Worm (Caenorhabditis elegans): Measurements from ENCODE around the gene rpt-4.
A peak's percentile ranks its signal among the peaks of the same experiment; 100 is the strongest.

Gene rpt-4

ce11 chrII:4793-5192 lies 41.2 kb downstream of the rpt-4 start:
- no peak for TF ChIP-seq nhr-21 (tag; optimal IDR thresholded peaks at IDR 0.05)
- no peak for TF ChIP-seq lin-39 (tag; optimal IDR thresholded peaks at IDR 0.05)
- TF ChIP-seq C34F6.9 (tag; optimal IDR thresholded peaks at IDR 0.05) = no peak
- TF ChIP-seq lin-13 (GFP tag; optimal IDR thresholded peaks at IDR 0.05) = no peak
- no peak for TF ChIP-seq nhr-129 (tag; optimal IDR thresholded peaks at IDR 0.05)
- no peak for TF ChIP-seq alr-1 (tag; optimal IDR thresholded peaks at IDR 0.05)
- TF ChIP-seq ztf-4 (tag; optimal IDR thresholded peaks at IDR 0.05) = no peak
- TF ChIP-seq crh-2 (tag; optimal IDR thresholded peaks at IDR 0.05) = no peak
- TF ChIP-seq aly-2 (tag; optimal IDR thresholded peaks at IDR 0.05) = no peak
- no peak for TF ChIP-seq gmeb-1 (tag; optimal IDR thresholded peaks at IDR 0.05)
- no peak for TF ChIP-seq unc-62 (GFP tag; optimal IDR thresholded peaks at IDR 0.05)
- no peak for TF ChIP-seq blmp-1 (tag; optimal IDR thresholded peaks at IDR 0.05; ENCODE audit: insufficient read depth)
- TF ChIP-seq ZK546.5 (tag; optimal IDR thresholded peaks at IDR 0.05) = no peak
- TF ChIP-seq nhr-237 (tag; optimal IDR thresholded peaks at IDR 0.05) = no peak

- peak; percentile 43 for TF ChIP-seq unc-55 (GFP tag; optimal IDR thresholded peaks at IDR 0.05)
- no peak for TF ChIP-seq ama-1 (optimal IDR thresholded peaks at IDR 0.05)
- TF ChIP-seq C34F6.9 (tag; optimal IDR thresholded peaks at IDR 0.05) = no peak
- TF ChIP-seq nhr-6 (tag; optimal IDR thresholded peaks at IDR 0.05) = peak; percentile 95
Measured at ce11 chrII:1334-1898, 44.6 kb downstream of the rpt-4 start, which contains the start of gene 2L52.1. 2L52.1 (plus strand) TSS chrII:1848.

DNA sequence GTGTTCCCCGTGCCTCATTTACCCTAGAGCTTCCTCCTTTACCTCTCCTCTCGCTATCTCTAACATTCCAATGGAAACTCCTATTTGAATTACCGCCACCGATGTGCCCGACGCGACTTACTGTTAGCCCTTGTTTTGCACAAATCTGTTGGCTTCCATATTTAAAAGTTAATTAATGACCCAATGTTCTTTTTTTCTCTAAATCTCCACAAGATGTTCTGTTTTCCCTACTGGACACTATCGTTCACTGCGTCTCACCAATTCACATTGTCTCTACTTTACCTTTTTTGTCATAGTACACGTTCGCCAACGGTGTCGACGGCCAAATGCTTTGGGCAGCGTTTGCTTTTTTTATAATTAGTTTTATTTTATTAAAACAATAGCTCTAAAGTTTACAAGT lies 45.4 kb downstream of the rpt-4 start:
- TF ChIP-seq unc-62 (GFP tag; optimal IDR thresholded peaks at IDR 0.05) (no peak), F13H6.1 (tag; optimal IDR thresholded peaks at IDR 0.05) (no peak), snpc-4 (tag; optimal IDR thresholded peaks at IDR 0.05) (no peak), fos-1 (tag; optimal IDR thresholded peaks at IDR 0.05) (no peak), nhr-6 (tag; optimal IDR thresholded peaks at IDR 0.05) (peak; percentile 89), nhr-77 (tag; optimal IDR thresholded peaks at IDR 0.05) (no peak), C34F6.9 (tag; optimal IDR thresholded peaks at IDR 0.05) (no peak), nhr-25 (tag; optimal IDR thresholded peaks at IDR 0.05) (peak; percentile 13), nhr-10 (tag; optimal IDR thresholded peaks at IDR 0.05) (no peak)

Data from whole organism, L2 larva.